Fruit fly (Drosophila melanogaster): Measurements from ENCODE around the gene Nrg.
A peak's percentile ranks its signal among the peaks of the same experiment; 100 is the strongest.

The Nrg gene

dm6 chrX:8561404-8562397, 44.5 kb downstream of the Nrg start (continued):
- no peak for TF ChIP-seq emc (GFP tag; optimal IDR thresholded peaks at IDR 0.05)
- no peak; the same call in 2 of the 3 replicates for TF ChIP-seq CG34224 (GFP tag; IDR thresholded peaks at IDR 0.05; ENCODE audit: partially characterized antibody)
- TF ChIP-seq CG18619 (GFP tag; optimal IDR thresholded peaks at IDR 0.05), result peak; percentile 7
- TF ChIP-seq Sin3A (optimal IDR thresholded peaks at IDR 0.05), result peak; percentile 23
- TF ChIP-seq CG14860 (GFP tag; IDR thresholded peaks at IDR 0.05; ENCODE audit: partially characterized antibody), result no peak
- no peak for TF ChIP-seq CG1602 (GFP tag; optimal IDR thresholded peaks at IDR 0.05)
- TF ChIP-seq Nf-YA (GFP tag; IDR thresholded peaks at IDR 0.05), result no peak
- peak; percentile 56 for TF ChIP-seq Side (GFP tag; optimal IDR thresholded peaks at IDR 0.05)
- TF ChIP-seq Blimp-1 (GFP tag; optimal IDR thresholded peaks at IDR 0.05), result peak; percentile 42
- TF ChIP-seq CG7271 (tag; optimal IDR thresholded peaks at IDR 0.05), result no peak
- peak; percentile 56 for TF ChIP-seq Myb (GFP tag; optimal IDR thresholded peaks at IDR 0.05)
- TF ChIP-seq Poxn (GFP tag; IDR thresholded peaks at IDR 0.05), result no peak
- peak; percentile 38 for TF ChIP-seq CG33213 (GFP tag; optimal IDR thresholded peaks at IDR 0.05)
- peak; percentile 48 for TF ChIP-seq pzg (GFP tag; optimal IDR thresholded peaks at IDR 0.05)
- TF ChIP-seq Oaz (GFP tag; IDR thresholded peaks at IDR 0.05), result no peak
- TF ChIP-seq CG8765 (GFP tag; IDR thresholded peaks at IDR 0.05), result no peak
- no peak for TF ChIP-seq Hr78 (GFP tag; optimal IDR thresholded peaks at IDR 0.05)
- TF ChIP-seq Bdp1 (GFP tag; optimal IDR thresholded peaks at IDR 0.05), result peak; percentile 0
- no peak for TF ChIP-seq gro (GFP tag; optimal IDR thresholded peaks at IDR 0.05)
- TF ChIP-seq CoRest (tag; optimal IDR thresholded peaks at IDR 0.05), result no peak
- TF ChIP-seq B-H1 (GFP tag; IDR thresholded peaks at IDR 0.05), result no peak
- TF ChIP-seq CG3838 (GFP tag; optimal IDR thresholded peaks at IDR 0.05), result no peak
- no peak for TF ChIP-seq CG10565 (GFP tag; optimal IDR thresholded peaks at IDR 0.05)
- peak; percentile 74 for TF ChIP-seq Drgx (GFP tag; IDR thresholded peaks at IDR 0.05)
- TF ChIP-seq CG13287 (GFP tag; IDR thresholded peaks at IDR 0.05; ENCODE audit: partially characterized antibody), result peak; percentile 45
- TF ChIP-seq tgo (GFP tag; IDR thresholded peaks at IDR 0.05), result 0 out of 3 replicates have a peak, but pooled peaks have one; percentile 16
- TF ChIP-seq gsb-n (tag; optimal IDR thresholded peaks at IDR 0.05), result no peak
- TF ChIP-seq maf-S (GFP tag; optimal IDR thresholded peaks at IDR 0.05), result no peak
- TF ChIP-seq CG4404 (GFP tag; IDR thresholded peaks at IDR 0.05), result peak; percentile 11; the same call in 1 of the 2 replicates
- no peak for TF ChIP-seq Nf-YB (GFP tag; optimal IDR thresholded peaks at IDR 0.05)
- peak in 1 of 2 experiments; percentile 26 for TF ChIP-seq insv (GFP tag; optimal IDR thresholded peaks at IDR 0.05)
- TF ChIP-seq Sox102F (GFP tag; optimal IDR thresholded peaks at IDR 0.05), result no peak
- peak; percentile 34 for TF ChIP-seq CG12071 (GFP tag; optimal IDR thresholded peaks at IDR 0.05)
- no peak for TF ChIP-seq gfzf (GFP tag; optimal IDR thresholded peaks at IDR 0.05)
- TF ChIP-seq tx (GFP tag; optimal IDR thresholded peaks at IDR 0.05), result peak; percentile 28
- TF ChIP-seq Xrp1 (GFP tag; IDR thresholded peaks at IDR 0.05), result peak; percentile 46
- TF ChIP-seq CG15514 (GFP tag; optimal IDR thresholded peaks at IDR 0.05), result peak; percentile 60
- peak; percentile 13 for TF ChIP-seq Dip3 (GFP tag; optimal IDR thresholded peaks at IDR 0.05)
- TF ChIP-seq vvl (GFP tag; IDR thresholded peaks at IDR 0.05), result peak; percentile 81
- peak; percentile 6 for TF ChIP-seq Ets97D (GFP tag; optimal IDR thresholded peaks at IDR 0.05)
- TF ChIP-seq Fer1 (GFP tag; optimal IDR thresholded peaks at IDR 0.05), result peak; percentile 12
- no peak for TF ChIP-seq HLH3B (GFP tag; IDR thresholded peaks at IDR 0.05)
- peak; percentile 15 for TF ChIP-seq Camta (GFP tag; optimal IDR thresholded peaks at IDR 0.05)
- peak; percentile 35 for TF ChIP-seq mam (GFP tag; optimal IDR thresholded peaks at IDR 0.05)
- no peak for TF ChIP-seq PHDP (tag; optimal IDR thresholded peaks at IDR 0.05)
- TF ChIP-seq sna (GFP tag; IDR thresholded peaks at IDR 0.05; ENCODE audit: partially characterized antibody), result 0 out of 2 replicates have a peak, but pooled peaks have one; percentile 20
- TF ChIP-seq ac (GFP tag; optimal IDR thresholded peaks at IDR 0.05), result no peak
- no peak for TF ChIP-seq CG15269 (tag; optimal IDR thresholded peaks at IDR 0.05)
